Fruit fly (Drosophila melanogaster): ENCODE data around the gene Hsp27.

The Hsp27 gene

dm6 chr3L:9410754-9411423 lies 27.0 kb downstream of the Hsp27 start, which contains the start of the genes CG4022 and Cpsf5 (continued):
- TF ChIP-seq D19A (tag; optimal IDR thresholded peaks at IDR 0.05) (peak; percentile 52), CG2129 (GFP tag; IDR thresholded peaks at IDR 0.05; ENCODE audit: partially characterized antibody) (no peak), ftz-f1 (GFP tag; optimal IDR thresholded peaks at IDR 0.05) (no peak), dysf (GFP tag; IDR thresholded peaks at IDR 0.05) (peak; percentile 84), grau (tag; optimal IDR thresholded peaks at IDR 0.05) (peak; percentile 86), maf-S (GFP tag; optimal IDR thresholded peaks at IDR 0.05) (peak; percentile 49), E2f1 (GFP tag; IDR thresholded peaks at IDR 0.05) (peak; percentile 79), CG11093 (GFP tag; IDR thresholded peaks at IDR 0.05) (peak; percentile 76; the same call in 2 of the 3 replicates), CG13894 (tag; optimal IDR thresholded peaks at IDR 0.05) (no peak), pfk (GFP tag; optimal IDR thresholded peaks at IDR 0.05) (no peak), kni (GFP tag; optimal IDR thresholded peaks at IDR 0.05) (peak; percentile 93), CG11504 (tag; optimal IDR thresholded peaks at IDR 0.05) (peak; percentile 82), CG17385 (GFP tag; optimal IDR thresholded peaks at IDR 0.05) (peak; percentile 81), dan (GFP tag; IDR thresholded peaks at IDR 0.05) (no peak), CG6689 (GFP tag; IDR thresholded peaks at IDR 0.05) (peak; percentile 79), sob (GFP tag; IDR thresholded peaks at IDR 0.05) (peak; percentile 87), disco-r (GFP tag; optimal IDR thresholded peaks at IDR 0.05) (no peak), mirr (GFP tag; optimal IDR thresholded peaks at IDR 0.05) (peak; percentile 48), CG6813 (GFP tag; optimal IDR thresholded peaks at IDR 0.05) (no peak), CG6175 (GFP tag; IDR thresholded peaks at IDR 0.05) (peak; percentile 19; the same call in 1 of the 3 replicates), NfI (GFP tag; optimal IDR thresholded peaks at IDR 0.05) (peak; percentile 87), pb (GFP tag; optimal IDR thresholded peaks at IDR 0.05) (peak; percentile 31), CG7928 (GFP tag; optimal IDR thresholded peaks at IDR 0.05) (peak; percentile 98), Side (GFP tag; optimal IDR thresholded peaks at IDR 0.05) (peak; percentile 34), CG5180 (GFP tag; optimal IDR thresholded peaks at IDR 0.05) (no peak), CG12744 (GFP tag; optimal IDR thresholded peaks at IDR 0.05) (peak; percentile 62), Meics (GFP tag; optimal IDR thresholded peaks at IDR 0.05) (peak; percentile 78), Fer3 (tag; optimal IDR thresholded peaks at IDR 0.05) (peak; percentile 78), Fer2 (tag; optimal IDR thresholded peaks at IDR 0.05) (peak; percentile 67), repo (GFP tag; optimal IDR thresholded peaks at IDR 0.05) (peak; percentile 2), CG15011 (GFP tag; optimal IDR thresholded peaks at IDR 0.05) (peak; percentile 29), cwo (GFP tag; optimal IDR thresholded peaks at IDR 0.05) (peak; percentile 58), sna (GFP tag; IDR thresholded peaks at IDR 0.05; ENCODE audit: partially characterized antibody) (no peak), klu (GFP tag; IDR thresholded peaks at IDR 0.05) (peak; percentile 77), CG43689 (GFP tag; IDR thresholded peaks at IDR 0.05) (peak; percentile 71; the same call in 1 of the 2 replicates), Sry-β (GFP tag; optimal IDR thresholded peaks at IDR 0.05) (peak; percentile 42), sr (GFP tag; IDR thresholded peaks at IDR 0.05) (0 out of 3 replicates have a peak, but pooled peaks have one; percentile 17), Dad (GFP tag; optimal IDR thresholded peaks at IDR 0.05) (peak; percentile 34), CG17186 (GFP tag; optimal IDR thresholded peaks at IDR 0.05) (peak; percentile 90), CG8281 (tag; optimal IDR thresholded peaks at IDR 0.05) (peak; percentile 36), MBD-R2 (GFP tag; IDR thresholded peaks at IDR 0.05) (peak; percentile 84), Hr3 (GFP tag; optimal IDR thresholded peaks at IDR 0.05) (peak; percentile 75), Trl (optimal IDR thresholded peaks at IDR 0.05) (no peak), Trl (GFP tag; optimal IDR thresholded peaks at IDR 0.05) (peak; percentile 57), onecut (GFP tag; IDR thresholded peaks at IDR 0.05) (peak; percentile 81), CG8290 (GFP tag; optimal IDR thresholded peaks at IDR 0.05) (peak; percentile 80), CG8290 (tag; optimal IDR thresholded peaks at IDR 0.05) (peak; percentile 31 to 35), shn (GFP tag; optimal IDR thresholded peaks at IDR 0.05) (peak; percentile 44), Atf6 (GFP tag; IDR thresholded peaks at IDR 0.05) (peak; percentile 85), psq (GFP tag; optimal IDR thresholded peaks at IDR 0.05) (no peak)
